Fruit fly (Drosophila melanogaster): ENCODE results near the gene olf413.

olf413 gene

DNA sequence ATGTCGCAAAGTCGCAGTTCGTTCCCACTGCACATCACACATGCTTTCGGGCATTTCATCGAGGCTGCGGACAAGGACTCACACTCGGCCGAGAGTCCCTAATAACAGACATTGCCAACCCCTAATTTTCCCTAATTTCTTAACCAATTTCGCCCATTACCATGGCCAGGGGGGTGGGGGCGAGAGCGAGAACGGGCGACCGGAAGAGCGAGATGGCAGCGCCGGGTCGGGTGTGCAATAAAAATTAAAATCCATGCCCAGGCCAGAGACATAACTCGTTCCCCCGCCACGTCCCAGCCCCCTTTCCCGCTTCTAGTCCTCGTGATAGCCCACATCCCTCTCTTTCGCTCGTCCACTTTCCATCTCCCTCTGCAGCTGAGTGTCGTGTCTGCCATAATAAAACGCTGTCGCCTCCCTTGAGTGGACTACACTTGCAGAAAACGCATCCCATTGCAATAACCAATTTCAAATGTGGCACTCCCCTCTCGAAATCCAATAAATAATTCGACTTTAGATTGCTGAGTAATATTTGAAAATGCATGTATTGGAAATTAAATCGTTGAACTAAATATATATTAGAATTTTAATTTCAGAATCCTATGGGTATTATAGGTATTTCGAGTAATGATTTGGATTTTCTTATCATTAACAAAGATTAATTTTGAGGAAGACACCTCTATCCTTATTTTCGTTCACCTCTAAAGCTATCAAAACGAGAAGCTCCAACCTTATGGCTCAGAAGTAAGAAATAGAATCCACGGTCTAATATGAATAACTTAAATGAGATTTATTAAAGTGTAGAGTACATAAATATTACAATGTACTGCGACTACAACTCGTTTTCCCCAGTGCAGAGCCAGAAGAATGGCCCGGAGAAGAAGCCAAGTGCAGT lies 5.8 kb upstream of the olf413 start (continued):
- TF ChIP-seq bab2 (GFP tag; optimal IDR thresholded peaks at IDR 0.05) (no peak), CG10979 (tag; optimal IDR thresholded peaks at IDR 0.05) (peak; percentile 42), CG6683 (GFP tag; optimal IDR thresholded peaks at IDR 0.05) (no peak), Abd-B (GFP tag; optimal IDR thresholded peaks at IDR 0.05) (peak; percentile 10), CG15269 (tag; optimal IDR thresholded peaks at IDR 0.05) (no peak), phol (tag; optimal IDR thresholded peaks at IDR 0.05) (peak; percentile 28), CG10147 (GFP tag; optimal IDR thresholded peaks at IDR 0.05) (no peak), Ada2b (GFP tag; IDR thresholded peaks at IDR 0.05) (no peak), dmrt99B (tag; optimal IDR thresholded peaks at IDR 0.05) (peak; percentile 21), Med (GFP tag) (peak; percentile 55), Xbp1 (GFP tag; optimal IDR thresholded peaks at IDR 0.05) (peak; percentile 11), CG2712 (tag; optimal IDR thresholded peaks at IDR 0.05) (peak; percentile 49), CG8765 (GFP tag; IDR thresholded peaks at IDR 0.05) (no peak), ind (GFP tag; optimal IDR thresholded peaks at IDR 0.05) (no peak), CG4424 (GFP tag; optimal IDR thresholded peaks at IDR 0.05) (peak; percentile 12), CG6654 (GFP tag; optimal IDR thresholded peaks at IDR 0.05) (no peak), Dll (GFP tag; IDR thresholded peaks at IDR 0.05; ENCODE audit: partially characterized antibody) (0 out of 4 replicates have a peak, but pooled peaks have one; percentile 26), ac (GFP tag; optimal IDR thresholded peaks at IDR 0.05) (no peak), pzg (GFP tag; optimal IDR thresholded peaks at IDR 0.05) (no peak), tup (GFP tag; optimal IDR thresholded peaks at IDR 0.05) (no peak), tap (tag; optimal IDR thresholded peaks at IDR 0.05) (no peak), CG12744 (GFP tag; optimal IDR thresholded peaks at IDR 0.05) (no peak)

- TF ChIP-seq Med (GFP tag) = peak; percentile 47
- no peak for TF ChIP-seq CG4360 (GFP tag; IDR thresholded peaks at IDR 0.05)
- 0 out of 3 replicates have a peak, but pooled peaks have one; percentile 13 for TF ChIP-seq CG2199 (GFP tag; IDR thresholded peaks at IDR 0.05)
- no peak for TF ChIP-seq CG12219 (GFP tag; optimal IDR thresholded peaks at IDR 0.05)
- 0 out of 3 replicates have a peak, but pooled peaks have one; percentile 29 for TF ChIP-seq HLH4C (GFP tag; IDR thresholded peaks at IDR 0.05; ENCODE audit: partially characterized antibody)
- TF ChIP-seq eve (GFP tag; optimal IDR thresholded peaks at IDR 0.05) = no peak
- TF ChIP-seq mirr (GFP tag; optimal IDR thresholded peaks at IDR 0.05) = no peak
- no peak for TF ChIP-seq ssp (GFP tag; IDR thresholded peaks at IDR 0.05)
- TF ChIP-seq tll (GFP tag; optimal IDR thresholded peaks at IDR 0.05) = no peak
- TF ChIP-seq CG4282 (GFP tag; optimal IDR thresholded peaks at IDR 0.05) = no peak
- TF ChIP-seq sna (GFP tag; IDR thresholded peaks at IDR 0.05; ENCODE audit: partially characterized antibody) = no peak
- TF ChIP-seq Hr39 (optimal IDR thresholded peaks at IDR 0.05) = no peak
- no peak for TF ChIP-seq org-1 (GFP tag; optimal IDR thresholded peaks at IDR 0.05)
- TF ChIP-seq danr (GFP tag; IDR thresholded peaks at IDR 0.05) = no peak
- peak; percentile 53 for TF ChIP-seq Kr (GFP tag; optimal IDR thresholded peaks at IDR 0.05)
- no peak for TF ChIP-seq lov (optimal IDR thresholded peaks at IDR 0.05)
- no peak for TF ChIP-seq lov (GFP tag; IDR thresholded peaks at IDR 0.05)
- TF ChIP-seq chn (GFP tag; optimal IDR thresholded peaks at IDR 0.05) = no peak
- TF ChIP-seq sisA (GFP tag; IDR thresholded peaks at IDR 0.05) = no peak
Observed at dm6 chr3L:22130747-22131078, 5.2 kb upstream of the olf413 start.
